Fruit fly (Drosophila melanogaster): ENCODE measurements around the gene ScsbetaG.
A peak's percentile ranks its signal among the peaks of the same experiment; 100 is the strongest.

The ScsbetaG gene

dm6 chr3L:5603860-5604415, 40.4 kb upstream of the ScsbetaG start, which contains the start of gene TM9SF3 (continued):
- no peak for TF ChIP-seq shn (GFP tag; optimal IDR thresholded peaks at IDR 0.05)
- peak in 1 of 2 experiments; percentile 32 for TF ChIP-seq Hr51 (GFP tag; optimal IDR thresholded peaks at IDR 0.05)
- TF ChIP-seq z (GFP tag; IDR thresholded peaks at IDR 0.05) = no peak
- TF ChIP-seq hbn (GFP tag; IDR thresholded peaks at IDR 0.05; ENCODE audit: partially characterized antibody) = peak; percentile 68
- no peak for TF ChIP-seq CG2202 (tag; optimal IDR thresholded peaks at IDR 0.05)
- no peak for TF ChIP-seq CG1529 (GFP tag; optimal IDR thresholded peaks at IDR 0.05)
- TF ChIP-seq chm (GFP tag; IDR thresholded peaks at IDR 0.05) = no peak
- TF ChIP-seq CG5180 (GFP tag; optimal IDR thresholded peaks at IDR 0.05) = no peak
- TF ChIP-seq CG4424 (GFP tag; optimal IDR thresholded peaks at IDR 0.05) = no peak
- no peak for TF ChIP-seq CG16779 (GFP tag; IDR thresholded peaks at IDR 0.05)
- peak; percentile 48 for TF ChIP-seq CG12391 (tag; optimal IDR thresholded peaks at IDR 0.05)
- no peak for TF ChIP-seq exex (tag; optimal IDR thresholded peaks at IDR 0.05)
- no peak for TF ChIP-seq ind (GFP tag; optimal IDR thresholded peaks at IDR 0.05)
- TF ChIP-seq Six4 (GFP tag; optimal IDR thresholded peaks at IDR 0.05) = no peak
- no peak for TF ChIP-seq al (GFP tag; IDR thresholded peaks at IDR 0.05)
- TF ChIP-seq dan (GFP tag; IDR thresholded peaks at IDR 0.05) = no peak
- no peak for TF ChIP-seq Nf-YA (GFP tag; IDR thresholded peaks at IDR 0.05)
- no peak for TF ChIP-seq CG6854 (GFP tag; optimal IDR thresholded peaks at IDR 0.05)
- no peak for TF ChIP-seq cas (GFP tag; IDR thresholded peaks at IDR 0.05)
- peak in 1 of 2 experiments; percentile 4 for TF ChIP-seq crp (GFP tag; optimal IDR thresholded peaks at IDR 0.05)
- TF ChIP-seq otp (GFP tag; IDR thresholded peaks at IDR 0.05) = no peak
- no peak for TF ChIP-seq bigmax (GFP tag; optimal IDR thresholded peaks at IDR 0.05)
- TF ChIP-seq gcm2 (GFP tag; optimal IDR thresholded peaks at IDR 0.05) = no peak
- no peak for TF ChIP-seq Sox102F (GFP tag; optimal IDR thresholded peaks at IDR 0.05)
- TF ChIP-seq pfk (GFP tag; optimal IDR thresholded peaks at IDR 0.05) = no peak
- no peak for TF ChIP-seq CG31388 (GFP tag; optimal IDR thresholded peaks at IDR 0.05)
- TF ChIP-seq CG18764 (GFP tag; optimal IDR thresholded peaks at IDR 0.05) = no peak
- TF ChIP-seq CG10147 (GFP tag; optimal IDR thresholded peaks at IDR 0.05) = peak; percentile 25
- peak; percentile 87 for TF ChIP-seq sna (GFP tag; IDR thresholded peaks at IDR 0.05; ENCODE audit: partially characterized antibody)
- TF ChIP-seq Ada2b (GFP tag; IDR thresholded peaks at IDR 0.05) = no peak
- TF ChIP-seq gfzf (GFP tag; optimal IDR thresholded peaks at IDR 0.05) = peak; percentile 10
- peak; percentile 57 for TF ChIP-seq CG12659 (GFP tag; optimal IDR thresholded peaks at IDR 0.05)
- TF ChIP-seq gro (GFP tag; optimal IDR thresholded peaks at IDR 0.05) = no peak
- TF ChIP-seq HLH4C (GFP tag; IDR thresholded peaks at IDR 0.05; ENCODE audit: partially characterized antibody) = peak; percentile 88
- TF ChIP-seq lilli (GFP tag; optimal IDR thresholded peaks at IDR 0.05) = peak; percentile 34
- TF ChIP-seq cato (GFP tag; optimal IDR thresholded peaks at IDR 0.05; ENCODE audit: borderline replicate concordance) = no peak
- peak; percentile 59 for TF ChIP-seq Med (GFP tag)
- TF ChIP-seq trh (GFP tag; optimal IDR thresholded peaks at IDR 0.05) = no peak
- TF ChIP-seq ems (GFP tag; optimal IDR thresholded peaks at IDR 0.05) = peak; percentile 25
- peak; percentile 92 for TF ChIP-seq Sin3A (optimal IDR thresholded peaks at IDR 0.05)
- TF ChIP-seq Ravus (GFP tag; IDR thresholded peaks at IDR 0.05) = no peak
- TF ChIP-seq disco-r (GFP tag; optimal IDR thresholded peaks at IDR 0.05) = no peak
- peak; percentile 85; the same call in 2 of the 3 replicates for TF ChIP-seq CG14860 (GFP tag; IDR thresholded peaks at IDR 0.05; ENCODE audit: partially characterized antibody)
- peak; percentile 60 for TF ChIP-seq nmo (GFP tag; optimal IDR thresholded peaks at IDR 0.05)
- no peak for TF ChIP-seq klu (GFP tag; IDR thresholded peaks at IDR 0.05)
- TF ChIP-seq CG1647 (GFP tag; optimal IDR thresholded peaks at IDR 0.05) = no peak
- no peak for TF ChIP-seq CG15479 (GFP tag; optimal IDR thresholded peaks at IDR 0.05)
- no peak for TF ChIP-seq B-H2 (GFP tag; optimal IDR thresholded peaks at IDR 0.05)
- TF ChIP-seq Dref (GFP tag; IDR thresholded peaks at IDR 0.05) = peak; percentile 66
- peak; percentile 55 for TF ChIP-seq CG9727 (GFP tag; optimal IDR thresholded peaks at IDR 0.05)
- TF ChIP-seq NfI (GFP tag; optimal IDR thresholded peaks at IDR 0.05) = no peak

Measured in whole organism, embryonic.